Worm (Caenorhabditis elegans): ENCODE results near the gene str-143.

DNA sequence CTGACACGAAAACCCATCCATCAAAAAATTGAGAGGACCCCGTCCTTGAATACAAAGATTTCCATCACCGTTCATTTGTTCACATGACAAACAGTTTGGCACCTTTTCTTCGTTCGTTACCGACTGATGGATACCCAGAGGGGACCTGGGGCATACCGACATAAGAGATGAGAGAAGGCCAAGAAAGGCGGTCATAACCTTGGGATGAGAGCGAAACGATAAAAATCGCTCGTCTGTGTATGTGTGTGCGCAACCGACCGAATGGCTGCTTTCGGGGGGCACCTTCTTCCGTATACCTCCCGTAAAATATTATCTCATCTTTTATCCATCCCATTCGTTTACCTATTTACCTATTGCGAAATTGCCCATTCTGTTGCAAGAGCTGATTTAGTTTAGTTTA is 24.6 kb downstream of the str-143 start:
- TF ChIP-seq nhr-25 (tag; optimal IDR thresholded peaks at IDR 0.05; ENCODE audit: borderline replicate concordance, insufficient read depth) (no peak), pha-4 (GFP tag; IDR thresholded peaks at IDR 0.05) (no peak), pha-4 (tag; optimal IDR thresholded peaks at IDR 0.05) (no peak), unc-62 (GFP tag; optimal IDR thresholded peaks at IDR 0.05 in 1 of 2) (no peak), unc-62 (tag; optimal IDR thresholded peaks at IDR 0.05) (no peak), mes-2 (tag; optimal IDR thresholded peaks at IDR 0.05; ENCODE audit: poor library complexity, severe bottlenecking) (peak; percentile 3), nhr-77 (tag; optimal IDR thresholded peaks at IDR 0.05) (no peak), egl-43 (GFP tag; IDR thresholded peaks at IDR 0.05) (no peak), daf-16 (GFP tag; optimal IDR thresholded peaks at IDR 0.05) (no peak), daf-16 (tag; optimal IDR thresholded peaks at IDR 0.05) (no peak), nhr-11 (tag; optimal IDR thresholded peaks at IDR 0.05) (no peak)
